Worm (Caenorhabditis elegans): Measurements from ENCODE around the gene eif-3.L.

The eif-3.L gene

ce11 chrII:5649236-5650004, 27.1 kb upstream of the eif-3.L start, which contains the start of the genes sam-4, F59E12.17 and zyg-1 (continued):
- TF ChIP-seq cebp-2 (GFP tag; IDR thresholded peaks at IDR 0.05): no peak
- TF ChIP-seq somi-1 (GFP tag; optimal IDR thresholded peaks at IDR 0.05): no peak
- peak; percentile 85 for TF ChIP-seq mcd-1 (GFP tag; IDR thresholded peaks at IDR 0.05)
- TF ChIP-seq snpc-4 (GFP tag; optimal IDR thresholded peaks at IDR 0.05): no peak
- peak; percentile 13 to 46 (median 32) for TF ChIP-seq snpc-4 (tag; optimal IDR thresholded peaks at IDR 0.05)
- TF ChIP-seq B0261.1 (tag; optimal IDR thresholded peaks at IDR 0.05): no peak
- no peak for TF ChIP-seq Y56A3A.18 (GFP tag; IDR thresholded peaks at IDR 0.05)
- TF ChIP-seq K12H6.12 (tag; optimal IDR thresholded peaks at IDR 0.05): peak; percentile 31
- TF ChIP-seq F49E8.2 (tag; optimal IDR thresholded peaks at IDR 0.05; ENCODE audit: insufficient read depth): peak; percentile 80
- TF ChIP-seq rec-8 (tag; optimal IDR thresholded peaks at IDR 0.05): no peak
- peak; percentile 38; the same call in 1 of the 2 replicates for TF ChIP-seq nfyb-1 (GFP tag; IDR thresholded peaks at IDR 0.05)
- no peak for TF ChIP-seq lin-40 (tag; optimal IDR thresholded peaks at IDR 0.05)
- TF ChIP-seq snpc-1.3 (tag; optimal IDR thresholded peaks at IDR 0.05; ENCODE audit: insufficient read depth): no peak
- peak; percentile 82 for TF ChIP-seq D2030.7 (GFP tag; IDR thresholded peaks at IDR 0.05)
- no peak for TF ChIP-seq ekl-4 (GFP tag; IDR thresholded peaks at IDR 0.05)
- TF ChIP-seq ztf-28 (GFP tag; IDR thresholded peaks at IDR 0.05): peak; percentile 80; the same call in 1 of the 2 replicates
- TF ChIP-seq madf-10 (tag; optimal IDR thresholded peaks at IDR 0.05): no peak
- no peak for TF ChIP-seq ztf-6 (GFP tag; IDR thresholded peaks at IDR 0.05)
- no peak for TF ChIP-seq dpff-1 (tag; optimal IDR thresholded peaks at IDR 0.05)
- 0 out of 2 replicates have a peak, but pooled peaks have one; percentile 42 for TF ChIP-seq Y95B8A.8 (GFP tag; IDR thresholded peaks at IDR 0.05)
- TF ChIP-seq lag-1 (GFP tag; IDR thresholded peaks at IDR 0.05): no peak
- peak; percentile 67 for TF ChIP-seq unc-130 (GFP tag; optimal IDR thresholded peaks at IDR 0.05)
- TF ChIP-seq ceh-100 (GFP tag; IDR thresholded peaks at IDR 0.05): peak; percentile 22; the same call in 1 of the 2 replicates
- peak; percentile 74 for TF ChIP-seq lin-54 (GFP tag; optimal IDR thresholded peaks at IDR 0.05)
- peak; percentile 46 for TF ChIP-seq ZK185.1 (tag; optimal IDR thresholded peaks at IDR 0.05; ENCODE audit: poor library complexity, severe bottlenecking)
- no peak for TF ChIP-seq nhr-27 (tag; optimal IDR thresholded peaks at IDR 0.05)
- TF ChIP-seq hmg-20 (GFP tag; IDR thresholded peaks at IDR 0.05): no peak
- no peak for TF ChIP-seq ztf-3 (GFP tag; optimal IDR thresholded peaks at IDR 0.05)
- TF ChIP-seq ztf-22 (GFP tag; optimal IDR thresholded peaks at IDR 0.05): no peak
- peak; percentile 53 for TF ChIP-seq attf-3 (GFP tag; conservative IDR thresholded peaks at IDR 0.05)
- no peak for TF ChIP-seq F55B11.4 (tag; optimal IDR thresholded peaks at IDR 0.05; ENCODE audit: borderline replicate concordance, insufficient read depth)
- TF ChIP-seq rcor-1 (GFP tag; IDR thresholded peaks at IDR 0.05): peak; percentile 13; the same call in 1 of the 2 replicates
- TF ChIP-seq tbp1 (GFP tag; optimal IDR thresholded peaks at IDR 0.05): peak; percentile 48
- no peak for TF ChIP-seq Y67H2A.10 (GFP tag; conservative IDR thresholded peaks at IDR 0.05)
- TF ChIP-seq ets-4 (GFP tag; optimal IDR thresholded peaks at IDR 0.05): no peak
- no peak for TF ChIP-seq C06A6.2 (GFP tag; conservative IDR thresholded peaks at IDR 0.05)
- no peak for TF ChIP-seq hlh-12 (tag; optimal IDR thresholded peaks at IDR 0.05)
- no peak for TF ChIP-seq mes-4 (tag; optimal IDR thresholded peaks at IDR 0.05)
- no peak for TF ChIP-seq tbx-9 (tag; optimal IDR thresholded peaks at IDR 0.05; ENCODE audit: borderline replicate concordance)
- peak; percentile 85 for TF ChIP-seq attf-5 (GFP tag; optimal IDR thresholded peaks at IDR 0.05)
- TF ChIP-seq ccch-3 (GFP tag; optimal IDR thresholded peaks at IDR 0.05): no peak
- peak; percentile 76 for TF ChIP-seq efl-1 (GFP tag; optimal IDR thresholded peaks at IDR 0.05)
- peak; percentile 67; the same call in 1 of the 2 replicates for TF ChIP-seq madf-3 (GFP tag; IDR thresholded peaks at IDR 0.05)
- 0 out of 2 replicates have a peak, but pooled peaks have one; percentile 23 for TF ChIP-seq egl-44 (GFP tag; IDR thresholded peaks at IDR 0.05)
- peak; percentile 1 for TF ChIP-seq xnd-1 (tag; optimal IDR thresholded peaks at IDR 0.05)
- TF ChIP-seq lin-35 (GFP tag; optimal IDR thresholded peaks at IDR 0.05): peak in 1 of 3 experiments; percentile 64
